Worm (Caenorhabditis elegans): ENCODE results near the gene spp-1.

The spp-1 gene

DNA sequence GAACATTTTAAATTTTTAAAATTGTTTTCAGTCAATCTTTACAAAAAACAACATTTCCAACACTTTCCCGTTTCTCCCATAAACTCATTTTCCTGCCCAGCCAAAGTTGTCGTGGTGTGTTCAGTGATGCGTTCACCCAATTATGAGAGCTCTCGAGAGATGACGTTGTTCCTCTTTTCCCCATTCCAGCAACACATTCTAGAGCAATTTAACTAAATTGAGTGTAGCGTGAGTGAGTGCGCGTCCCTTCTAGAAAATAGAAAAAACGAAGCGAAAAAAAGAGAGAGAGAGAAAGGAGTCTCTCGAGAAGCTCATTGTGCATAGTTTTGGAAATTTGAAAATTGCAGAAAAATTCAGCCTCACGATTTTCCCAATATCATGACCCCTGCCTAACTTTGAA, 3.3 kb upstream of the spp-1 start:
- TF ChIP-seq dmd-4 (tag; optimal IDR thresholded peaks at IDR 0.05; ENCODE audit: borderline replicate concordance) = no peak
- peak; percentile 21 for TF ChIP-seq unc-42 (tag; optimal IDR thresholded peaks at IDR 0.05)

- TF ChIP-seq elt-2 (tag; optimal IDR thresholded peaks at IDR 0.05) = peak; percentile 5
- no peak for TF ChIP-seq sdc-2 (tag; optimal IDR thresholded peaks at IDR 0.05)
These were observed 2.2 kb upstream of the spp-1 start, which contains the start of gene umps-1 for ce11 chrIII:10357598-10358186. umps-1 (minus strand) TSS chrIII:10357648.

DNA sequence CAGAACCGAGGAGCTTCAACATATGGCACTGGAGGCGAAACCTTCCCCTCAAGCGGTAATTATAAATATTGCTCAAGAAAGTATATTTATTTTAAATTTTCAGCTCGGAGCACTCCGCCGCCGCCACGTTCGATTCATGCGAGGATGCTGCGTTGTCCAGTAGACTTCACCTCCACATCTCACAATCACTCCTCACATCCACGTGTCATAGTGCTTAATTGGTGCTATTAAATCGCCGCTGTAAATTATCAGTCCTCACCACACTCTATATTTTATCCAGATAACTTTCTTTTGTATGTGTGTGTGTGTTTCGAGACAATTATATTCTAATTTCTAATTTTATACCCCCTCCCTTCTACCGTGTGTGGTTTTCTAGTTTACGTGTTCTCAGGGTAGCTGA, 877 bp downstream of the spp-1 start:
- TF ChIP-seq mec-3 (tag; optimal IDR thresholded peaks at IDR 0.05; ENCODE audit: borderline replicate concordance) (no peak), syd-9 (tag; optimal IDR thresholded peaks at IDR 0.05) (no peak), F13H6.1 (tag; optimal IDR thresholded peaks at IDR 0.05) (no peak), ceh-24 (tag; optimal IDR thresholded peaks at IDR 0.05) (no peak), T23F11.4 (GFP tag; optimal IDR thresholded peaks at IDR 0.05) (no peak), unc-86 (tag; optimal IDR thresholded peaks at IDR 0.05) (no peak), ceh-31 (tag; optimal IDR thresholded peaks at IDR 0.05) (no peak), tbx-2 (tag; optimal IDR thresholded peaks at IDR 0.05) (no peak), ceh-18 (tag; optimal IDR thresholded peaks at IDR 0.05) (no peak), hlh-15 (tag; optimal IDR thresholded peaks at IDR 0.05) (no peak)

- TF ChIP-seq pag-3 (tag; optimal IDR thresholded peaks at IDR 0.05; ENCODE audit: borderline replicate concordance) (no peak), gmeb-2 (tag; optimal IDR thresholded peaks at IDR 0.05) (no peak), hlh-30 (tag; optimal IDR thresholded peaks at IDR 0.05; ENCODE audit: insufficient read depth) (no peak), ceh-18 (tag; optimal IDR thresholded peaks at IDR 0.05) (no peak), sdc-2 (tag; optimal IDR thresholded peaks at IDR 0.05) (no peak), unc-55 (GFP tag; optimal IDR thresholded peaks at IDR 0.05) (no peak), ceh-45 (GFP tag; IDR thresholded peaks at IDR 0.05) (no peak)
These were observed 2.0 kb downstream of the spp-1 start for ce11 chrIII:10353423-10353822.

- TF ChIP-seq ceh-14 (tag; optimal IDR thresholded peaks at IDR 0.05) (no peak), ref-2 (tag; optimal IDR thresholded peaks at IDR 0.05) (no peak), eyg-1 (tag; optimal IDR thresholded peaks at IDR 0.05) (no peak), ceh-31 (tag; optimal IDR thresholded peaks at IDR 0.05) (no peak), ceh-6 (GFP tag; optimal IDR thresholded peaks at IDR 0.05) (no peak), ceh-9 (tag; optimal IDR thresholded peaks at IDR 0.05) (no peak), K09A11.1 (tag; optimal IDR thresholded peaks at IDR 0.05; ENCODE audit: insufficient read depth) (no peak), nhr-232 (tag; optimal IDR thresholded peaks at IDR 0.05) (no peak), gmeb-2 (tag; optimal IDR thresholded peaks at IDR 0.05) (no peak), sdc-2 (tag; optimal IDR thresholded peaks at IDR 0.05) (no peak), fkh-6 (tag; optimal IDR thresholded peaks at IDR 0.05) (no peak), T23F11.4 (GFP tag; optimal IDR thresholded peaks at IDR 0.05) (no peak), tbx-2 (tag; optimal IDR thresholded peaks at IDR 0.05) (no peak), rnt-1 (tag; optimal IDR thresholded peaks at IDR 0.05) (no peak)
These were observed 3.8 kb downstream of the spp-1 start, which contains the start of gene T07C4.3 for ce11 chrIII:10351595-10352207. T07C4.3 (plus strand) TSS chrIII:10352157.

DNA sequence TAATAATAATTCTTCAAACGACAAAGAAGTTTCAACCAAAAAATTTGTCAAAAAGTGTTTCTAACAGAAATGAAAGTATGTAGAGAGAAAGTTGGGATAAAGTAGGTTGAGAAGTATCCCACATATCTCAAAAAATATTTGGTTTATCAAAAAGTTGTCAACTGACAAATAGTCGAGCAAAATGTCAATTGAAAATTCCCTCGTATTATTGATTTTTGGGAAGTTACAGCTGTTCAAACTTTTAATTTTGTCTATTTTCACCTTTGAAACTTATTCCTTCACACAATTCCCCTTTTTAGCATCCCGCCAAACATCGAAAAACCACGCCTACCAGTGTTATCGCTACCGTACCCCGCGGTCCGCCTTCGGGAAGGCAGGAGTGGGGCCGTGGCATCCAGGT, 8.4 kb downstream of the spp-1 start, which contains the start of gene tbx-8:
Gene tbx-8, plus strand, starts transcription at position 301 of the 400 bp plus-strand sequence.
- TF ChIP-seq unc-42 (tag; optimal IDR thresholded peaks at IDR 0.05) (no peak), hlh-13 (GFP tag; optimal IDR thresholded peaks at IDR 0.05) (no peak)
